Worm (Caenorhabditis elegans): ENCODE results near the gene nduc-2.
A peak's percentile ranks its signal among the peaks of the same experiment; 100 is the strongest.

DNA sequence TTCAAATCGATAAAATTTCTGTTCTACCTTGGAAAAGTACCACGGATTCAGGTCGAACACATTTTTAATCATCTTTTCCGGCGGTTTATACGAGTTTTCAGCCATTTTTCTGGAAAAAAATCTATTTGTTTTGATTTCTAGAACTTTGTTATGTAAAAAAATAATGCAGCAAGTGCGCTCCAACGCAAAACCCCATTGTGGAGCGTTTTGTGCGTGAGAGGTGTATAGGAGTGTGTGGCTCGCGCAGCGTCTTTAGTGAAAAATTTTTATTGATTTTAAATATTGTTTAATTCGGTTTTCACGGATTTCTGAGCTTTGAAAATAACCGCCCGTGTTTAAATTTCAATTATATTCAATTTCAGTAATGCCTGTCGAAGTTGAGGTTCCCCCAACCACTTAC lies 812 bp upstream of the nduc-2 start, which contains the start of gene Y71H2AM.20:
- TF ChIP-seq fos-1 (tag; optimal IDR thresholded peaks at IDR 0.05) (peak; percentile 94), lin-13 (GFP tag; optimal IDR thresholded peaks at IDR 0.05) (peak; percentile 97), ama-1 (optimal IDR thresholded peaks at IDR 0.05) (peak; percentile 84), lin-39 (tag; optimal IDR thresholded peaks at IDR 0.05) (peak; percentile 61), swsn-7 (tag; optimal IDR thresholded peaks at IDR 0.05) (peak; percentile 96), lsy-2 (tag; optimal IDR thresholded peaks at IDR 0.05) (peak; percentile 98)
